Worm (Caenorhabditis elegans) whole organism, late embryonic: ENCODE measurements around the gene K12H6.9.

Experiments
- ama-1 ChIP-seq: fragments of 150-350 bp; optimal IDR thresholded peaks from 2 replicates; lab custom pipeline; 2014
- ceh-9 ChIP-seq: sonication (generic microtip); optimal IDR thresholded peaks from 2 replicates; lab custom pipeline; 2016; ENCODE audit warnings: mild to moderate bottlenecking, missing genetic modification characterization, inconsistent platforms, missing compliant biosample characterization
- hlh-6 ChIP-seq: sonication (generic microtip); optimal IDR thresholded peaks from 2 replicates; lab custom pipeline; 2016; ENCODE audit warnings: missing genotype, missing genetic modification characterization, missing compliant biosample characterization
- nhr-11 ChIP-seq: fragments of 150-350 bp; optimal IDR thresholded peaks from 2 replicates; lab custom pipeline; 2014; ENCODE audit warnings: missing biosample characterization, missing genetic modification characterization
- ref-2 ChIP-seq: sonication (generic microtip); optimal IDR thresholded peaks from 2 replicates; lab custom pipeline; 2016; ENCODE audit warnings: missing genetic modification characterization, missing compliant biosample characterization
- rnt-1 ChIP-seq: sonication (generic microtip); optimal IDR thresholded peaks from 2 replicates; lab custom pipeline; 2016; ENCODE audit warnings: missing genetic modification characterization, missing compliant biosample characterization

ce11 chrII:2832539-2832938 is 8.3 kb downstream of the K12H6.9 start:
- no peak for TF ChIP-seq rnt-1
- TF ChIP-seq ref-2 = no peak
- TF ChIP-seq ceh-9 (tag; lab: Kevin White, UChicago) = no peak
- TF ChIP-seq nhr-11 (tag; lab: Kevin White, UChicago) = no peak
- TF ChIP-seq ama-1 (lab: Kevin White, UChicago) = no peak
- TF ChIP-seq hlh-6 (tag; lab: Kevin White, UChicago) = no peak
